Worm (Caenorhabditis elegans): ENCODE results near the gene Y49A10A.2.

The Y49A10A.2 gene

ce11 chrX:10377663-10378062 is 5.2 kb upstream of the Y49A10A.2 start:
- TF ChIP-seq nhr-12 (tag; optimal IDR thresholded peaks at IDR 0.05) (no peak), nhr-2 (tag; optimal IDR thresholded peaks at IDR 0.05) (no peak), nhr-76 (tag; optimal IDR thresholded peaks at IDR 0.05) (no peak), lin-32 (GFP tag; optimal IDR thresholded peaks at IDR 0.05) (no peak), elt-3 (tag; optimal IDR thresholded peaks at IDR 0.05) (no peak), zip-8 (tag; optimal IDR thresholded peaks at IDR 0.05) (no peak), lsy-2 (tag; optimal IDR thresholded peaks at IDR 0.05) (peak; percentile 54), cnd-1 (tag; optimal IDR thresholded peaks at IDR 0.05) (no peak), ces-1 (GFP tag; optimal IDR thresholded peaks at IDR 0.05) (peak; percentile 79), snpc-4 (tag; optimal IDR thresholded peaks at IDR 0.05) (no peak), mep-1 (tag; optimal IDR thresholded peaks at IDR 0.05) (peak; percentile 76), M03D4.4 (tag; optimal IDR thresholded peaks at IDR 0.05) (peak; percentile 27), unc-120 (tag; optimal IDR thresholded peaks at IDR 0.05; ENCODE audit: poor library complexity, severe bottlenecking) (peak; percentile 82), ceh-39 (tag; optimal IDR thresholded peaks at IDR 0.05) (no peak), flh-1 (GFP tag; optimal IDR thresholded peaks at IDR 0.05) (no peak), ceh-43 (GFP tag; optimal IDR thresholded peaks at IDR 0.05) (no peak), drap-1 (GFP tag; optimal IDR thresholded peaks at IDR 0.05) (peak; percentile 45), unc-62 (GFP tag; optimal IDR thresholded peaks at IDR 0.05) (peak; percentile 78), pha-4 (tag; optimal IDR thresholded peaks at IDR 0.05) (peak; percentile 39), blmp-1 (tag; optimal IDR thresholded peaks at IDR 0.05) (no peak), sem-2 (GFP tag; optimal IDR thresholded peaks at IDR 0.05) (no peak), elt-1 (tag; optimal IDR thresholded peaks at IDR 0.05; ENCODE audit: borderline replicate concordance, insufficient read depth) (no peak), unc-39 (tag; optimal IDR thresholded peaks at IDR 0.05) (no peak), lin-13 (tag; optimal IDR thresholded peaks at IDR 0.05) (no peak), ceh-83 (GFP tag; optimal IDR thresholded peaks at IDR 0.05) (no peak), ztf-11 (tag; optimal IDR thresholded peaks at IDR 0.05) (peak; percentile 27), sptf-1 (tag; optimal IDR thresholded peaks at IDR 0.05) (peak; percentile 77), tbx-8 (GFP tag; optimal IDR thresholded peaks at IDR 0.05) (no peak), nhr-28 (tag; optimal IDR thresholded peaks at IDR 0.05) (no peak), hlh-1 (tag; optimal IDR thresholded peaks at IDR 0.05) (peak; percentile 39), nhr-237 (tag; optimal IDR thresholded peaks at IDR 0.05) (peak; percentile 91), bed-3 (GFP tag; optimal IDR thresholded peaks at IDR 0.05) (no peak), mls-2 (tag; optimal IDR thresholded peaks at IDR 0.05) (no peak), mab-5 (tag; optimal IDR thresholded peaks at IDR 0.05) (no peak), ham-2 (GFP tag; optimal IDR thresholded peaks at IDR 0.05) (no peak)

ce11 chrX:10376989-10377388 is 4.5 kb upstream of the Y49A10A.2 start:
- TF ChIP-seq hlh-1 (tag; optimal IDR thresholded peaks at IDR 0.05) (no peak), ceh-39 (tag; optimal IDR thresholded peaks at IDR 0.05) (no peak), lin-13 (tag; optimal IDR thresholded peaks at IDR 0.05) (no peak), ham-2 (GFP tag; optimal IDR thresholded peaks at IDR 0.05) (no peak), ztf-11 (tag; optimal IDR thresholded peaks at IDR 0.05) (no peak)

ce11 chrX:10373581-10373980 is 1.1 kb upstream of the Y49A10A.2 start:
- no peak for TF ChIP-seq mab-5 (tag; optimal IDR thresholded peaks at IDR 0.05)
- no peak for TF ChIP-seq pha-4 (tag; optimal IDR thresholded peaks at IDR 0.05)
- TF ChIP-seq flh-1 (GFP tag; optimal IDR thresholded peaks at IDR 0.05) = no peak
- no peak for TF ChIP-seq nhr-28 (tag; optimal IDR thresholded peaks at IDR 0.05)
- TF ChIP-seq M03D4.4 (tag; optimal IDR thresholded peaks at IDR 0.05) = no peak
- TF ChIP-seq unc-62 (GFP tag; optimal IDR thresholded peaks at IDR 0.05) = no peak
- no peak for TF ChIP-seq ztf-11 (tag; optimal IDR thresholded peaks at IDR 0.05)

- no peak for TF ChIP-seq M03D4.4 (tag; optimal IDR thresholded peaks at IDR 0.05)
- no peak for TF ChIP-seq unc-62 (GFP tag; optimal IDR thresholded peaks at IDR 0.05)
- no peak for TF ChIP-seq nhr-28 (tag; optimal IDR thresholded peaks at IDR 0.05)
- no peak for TF ChIP-seq pha-4 (tag; optimal IDR thresholded peaks at IDR 0.05)
- TF ChIP-seq ceh-43 (GFP tag; optimal IDR thresholded peaks at IDR 0.05) = no peak
- no peak for TF ChIP-seq unc-39 (tag; optimal IDR thresholded peaks at IDR 0.05)
- TF ChIP-seq ztf-11 (tag; optimal IDR thresholded peaks at IDR 0.05) = no peak
- no peak for TF ChIP-seq ceh-83 (GFP tag; optimal IDR thresholded peaks at IDR 0.05)
- TF ChIP-seq nhr-76 (tag; optimal IDR thresholded peaks at IDR 0.05) = no peak
- no peak for TF ChIP-seq bed-3 (GFP tag; optimal IDR thresholded peaks at IDR 0.05)
- TF ChIP-seq ces-1 (GFP tag; optimal IDR thresholded peaks at IDR 0.05) = no peak
- no peak for TF ChIP-seq mls-2 (tag; optimal IDR thresholded peaks at IDR 0.05)
- no peak for TF ChIP-seq blmp-1 (tag; optimal IDR thresholded peaks at IDR 0.05)
- no peak for TF ChIP-seq ceh-39 (tag; optimal IDR thresholded peaks at IDR 0.05)
- no peak for TF ChIP-seq drap-1 (GFP tag; optimal IDR thresholded peaks at IDR 0.05)
- TF ChIP-seq mep-1 (tag; optimal IDR thresholded peaks at IDR 0.05) = no peak
- TF ChIP-seq zip-8 (tag; optimal IDR thresholded peaks at IDR 0.05) = no peak
- no peak for TF ChIP-seq sem-2 (GFP tag; optimal IDR thresholded peaks at IDR 0.05)
- no peak for TF ChIP-seq flh-1 (GFP tag; optimal IDR thresholded peaks at IDR 0.05)
- TF ChIP-seq ham-2 (GFP tag; optimal IDR thresholded peaks at IDR 0.05) = no peak
Measured at ce11 chrX:10358083-10358482, 14.4 kb downstream of the Y49A10A.2 start, which contains the start of gene efhc-1. efhc-1 (plus strand) TSS chrX:10358383.

Measured in whole organism, mixed stage, embryonic.